Fruit fly (Drosophila melanogaster): Measurements from ENCODE around the gene CG33689.

CG33689 gene

dm6 chr3L:16193851-16194709 lies 5.9 kb upstream of the CG33689 start (continued):
- no peak for TF ChIP-seq Oli (tag; optimal IDR thresholded peaks at IDR 0.05)
- no peak for TF ChIP-seq btn (GFP tag; optimal IDR thresholded peaks at IDR 0.05)
- TF ChIP-seq crol (GFP tag; IDR thresholded peaks at IDR 0.05) = peak; percentile 61
- TF ChIP-seq slou (GFP tag; optimal IDR thresholded peaks at IDR 0.05) = no peak
- no peak for TF ChIP-seq grn (GFP tag; optimal IDR thresholded peaks at IDR 0.05)
- no peak for TF ChIP-seq CG13775 (GFP tag; optimal IDR thresholded peaks at IDR 0.05)
- no peak for TF ChIP-seq Opbp (GFP tag; IDR thresholded peaks at IDR 0.05; ENCODE audit: partially characterized antibody)
- TF ChIP-seq pzg (GFP tag; optimal IDR thresholded peaks at IDR 0.05) = no peak
- peak; percentile 52 for TF ChIP-seq lbe (GFP tag; optimal IDR thresholded peaks at IDR 0.05)
- TF ChIP-seq Sox100B (GFP tag; optimal IDR thresholded peaks at IDR 0.05) = peak; percentile 13
- TF ChIP-seq bcd (GFP tag; optimal IDR thresholded peaks at IDR 0.05) = no peak
- TF ChIP-seq CG12071 (GFP tag; optimal IDR thresholded peaks at IDR 0.05) = peak; percentile 42
- no peak for TF ChIP-seq ken (GFP tag; IDR thresholded peaks at IDR 0.05)
- TF ChIP-seq ranshi (GFP tag; IDR thresholded peaks at IDR 0.05) = no peak
- no peak for TF ChIP-seq tap (tag; optimal IDR thresholded peaks at IDR 0.05)
- TF ChIP-seq CG31388 (GFP tag; optimal IDR thresholded peaks at IDR 0.05) = no peak
- TF ChIP-seq CG12391 (tag; optimal IDR thresholded peaks at IDR 0.05) = no peak
- no peak for TF ChIP-seq dati (GFP tag; IDR thresholded peaks at IDR 0.05)
- no peak for TF ChIP-seq seq (GFP tag; IDR thresholded peaks at IDR 0.05)
- no peak for TF ChIP-seq chn (GFP tag; optimal IDR thresholded peaks at IDR 0.05)
- no peak for TF ChIP-seq CG15011 (GFP tag; optimal IDR thresholded peaks at IDR 0.05)
- TF ChIP-seq H2.0 (GFP tag; IDR thresholded peaks at IDR 0.05) = no peak
- TF ChIP-seq sqz (GFP tag; optimal IDR thresholded peaks at IDR 0.05) = no peak
- TF ChIP-seq CG1792 (GFP tag; optimal IDR thresholded peaks at IDR 0.05) = no peak
- no peak for TF ChIP-seq Ssrp (tag; optimal IDR thresholded peaks at IDR 0.05)
- peak; percentile 63 to 65 for TF ChIP-seq bsh (GFP tag; optimal IDR thresholded peaks at IDR 0.05)
- TF ChIP-seq gt (GFP tag; IDR thresholded peaks at IDR 0.05) = no peak
- TF ChIP-seq mld (GFP tag; IDR thresholded peaks at IDR 0.05; ENCODE audit: partially characterized antibody) = no peak
- no peak for TF ChIP-seq Dek (tag; optimal IDR thresholded peaks at IDR 0.05)
- TF ChIP-seq row (GFP tag; IDR thresholded peaks at IDR 0.05) = no peak
- TF ChIP-seq br (optimal IDR thresholded peaks at IDR 0.05) = no peak
- TF ChIP-seq CG12744 (GFP tag; optimal IDR thresholded peaks at IDR 0.05) = no peak
- no peak for TF ChIP-seq CG15073 (GFP tag; optimal IDR thresholded peaks at IDR 0.05)
- no peak for TF ChIP-seq bigmax (GFP tag; optimal IDR thresholded peaks at IDR 0.05)
- no peak for TF ChIP-seq Ets65A (GFP tag)
- TF ChIP-seq B-H1 (GFP tag; IDR thresholded peaks at IDR 0.05) = no peak
- no peak for TF ChIP-seq pfk (GFP tag; optimal IDR thresholded peaks at IDR 0.05)
- TF ChIP-seq CG15601 (tag; optimal IDR thresholded peaks at IDR 0.05) = peak; percentile 66
- no peak for TF ChIP-seq CG4617 (GFP tag; optimal IDR thresholded peaks at IDR 0.05; ENCODE audit: borderline replicate concordance)
- no peak; the same call in 1 of the 2 replicates for TF ChIP-seq CG31441 (GFP tag; IDR thresholded peaks at IDR 0.05)
- no peak for TF ChIP-seq jumu (GFP tag; optimal IDR thresholded peaks at IDR 0.05)
- TF ChIP-seq CG11696 (GFP tag; IDR thresholded peaks at IDR 0.05) = no peak
- TF ChIP-seq CG17612 (GFP tag; IDR thresholded peaks at IDR 0.05) = no peak
- TF ChIP-seq scrt (GFP tag; optimal IDR thresholded peaks at IDR 0.05) = no peak
- no peak for TF ChIP-seq CG14965 (GFP tag; optimal IDR thresholded peaks at IDR 0.05; ENCODE audit: borderline replicate concordance)
- no peak for TF ChIP-seq BEAF-32 (GFP tag; optimal IDR thresholded peaks at IDR 0.05)
- TF ChIP-seq slp2 (GFP tag; optimal IDR thresholded peaks at IDR 0.05) = no peak
- no peak for TF ChIP-seq cg (GFP tag; optimal IDR thresholded peaks at IDR 0.05)
- TF ChIP-seq Lim3 (GFP tag; IDR thresholded peaks at IDR 0.05) = no peak
- TF ChIP-seq jing (GFP tag; optimal IDR thresholded peaks at IDR 0.05) = no peak
